Fruit fly (Drosophila melanogaster): ENCODE results near the gene Pgant4.
A peak's percentile ranks its signal among the peaks of the same experiment; 100 is the strongest.

Pgant4 gene

DNA sequence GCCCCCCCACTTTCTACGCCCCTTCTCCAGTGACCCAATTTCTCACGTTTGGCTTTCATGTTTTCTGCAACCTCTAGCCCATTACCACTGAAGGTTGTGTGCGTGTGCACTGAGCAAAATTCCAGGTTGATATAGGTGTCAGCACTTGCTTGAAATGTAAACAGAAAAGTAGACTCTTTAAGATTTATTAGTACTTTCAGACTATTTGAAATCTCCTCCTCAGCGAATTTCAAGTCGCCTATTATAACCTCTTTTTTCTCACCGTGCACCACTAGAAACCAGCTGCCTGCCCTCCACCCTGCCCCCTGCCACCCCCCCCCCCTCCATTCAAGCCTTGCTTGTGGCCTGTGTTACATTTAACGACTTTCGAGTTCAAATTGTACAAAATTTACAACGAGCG is 37.3 kb upstream of the Pgant4 start (continued):
- no peak for TF ChIP-seq tll (GFP tag; optimal IDR thresholded peaks at IDR 0.05)
- no peak for TF ChIP-seq Dll (GFP tag; IDR thresholded peaks at IDR 0.05; ENCODE audit: partially characterized antibody)
- TF ChIP-seq CG9932 (GFP tag; IDR thresholded peaks at IDR 0.05) = no peak
- no peak for TF ChIP-seq cg (GFP tag; optimal IDR thresholded peaks at IDR 0.05)
- TF ChIP-seq ham (GFP tag; IDR thresholded peaks at IDR 0.05) = no peak
- TF ChIP-seq pfk (GFP tag; optimal IDR thresholded peaks at IDR 0.05) = no peak
- peak; percentile 17 for TF ChIP-seq CG8388 (GFP tag; optimal IDR thresholded peaks at IDR 0.05)
- no peak for TF ChIP-seq B-H1 (GFP tag; IDR thresholded peaks at IDR 0.05)
- peak in 1 of 2 experiments; percentile 65 for TF ChIP-seq bsh (GFP tag; optimal IDR thresholded peaks at IDR 0.05)
- TF ChIP-seq dati (GFP tag; IDR thresholded peaks at IDR 0.05) = no peak
- no peak for TF ChIP-seq z (GFP tag; IDR thresholded peaks at IDR 0.05)
- TF ChIP-seq dmrt11E (tag; optimal IDR thresholded peaks at IDR 0.05) = peak; percentile 60
- no peak for TF ChIP-seq D19B (GFP tag; optimal IDR thresholded peaks at IDR 0.05)
- TF ChIP-seq seq (GFP tag; IDR thresholded peaks at IDR 0.05) = no peak
- peak; percentile 58 for TF ChIP-seq CG4424 (GFP tag; optimal IDR thresholded peaks at IDR 0.05)
- no peak for TF ChIP-seq repo (GFP tag; optimal IDR thresholded peaks at IDR 0.05)
- TF ChIP-seq CG43689 (GFP tag; IDR thresholded peaks at IDR 0.05) = no peak
- TF ChIP-seq CG16815 (GFP tag; optimal IDR thresholded peaks at IDR 0.05) = peak; percentile 22
- no peak for TF ChIP-seq wek (GFP tag; optimal IDR thresholded peaks at IDR 0.05)
- no peak for TF ChIP-seq crp (GFP tag; optimal IDR thresholded peaks at IDR 0.05)
- TF ChIP-seq Dad (GFP tag; optimal IDR thresholded peaks at IDR 0.05) = no peak
- no peak for TF ChIP-seq Six4 (GFP tag; optimal IDR thresholded peaks at IDR 0.05)
- TF ChIP-seq dmrt99B (tag; optimal IDR thresholded peaks at IDR 0.05) = peak; percentile 69
- TF ChIP-seq CG3995 (GFP tag; optimal IDR thresholded peaks at IDR 0.05) = no peak
- TF ChIP-seq CG9727 (GFP tag; optimal IDR thresholded peaks at IDR 0.05) = peak; percentile 32
- TF ChIP-seq gro (GFP tag; optimal IDR thresholded peaks at IDR 0.05) = no peak
- TF ChIP-seq mam (GFP tag; optimal IDR thresholded peaks at IDR 0.05) = no peak
- TF ChIP-seq Sox102F (GFP tag; optimal IDR thresholded peaks at IDR 0.05) = peak; percentile 60
- no peak for TF ChIP-seq slou (GFP tag; optimal IDR thresholded peaks at IDR 0.05)
- TF ChIP-seq eyg (GFP tag; optimal IDR thresholded peaks at IDR 0.05) = no peak
- no peak for TF ChIP-seq fd102C (GFP tag; optimal IDR thresholded peaks at IDR 0.05)
- TF ChIP-seq ewg (GFP tag; optimal IDR thresholded peaks at IDR 0.05) = peak; percentile 47
- TF ChIP-seq CG12391 (tag; optimal IDR thresholded peaks at IDR 0.05) = no peak
- TF ChIP-seq Jarid2 (GFP tag; optimal IDR thresholded peaks at IDR 0.05) = peak; percentile 3
- peak; percentile 64 for TF ChIP-seq row (GFP tag; IDR thresholded peaks at IDR 0.05)
- TF ChIP-seq CG11723 (GFP tag; optimal IDR thresholded peaks at IDR 0.05) = no peak
- no peak for TF ChIP-seq CG4328 (GFP tag; optimal IDR thresholded peaks at IDR 0.05)
- TF ChIP-seq CG1832 (GFP tag; optimal IDR thresholded peaks at IDR 0.05) = no peak
- no peak for TF ChIP-seq CG13624 (GFP tag; optimal IDR thresholded peaks at IDR 0.05)
- TF ChIP-seq fu2 (GFP tag; optimal IDR thresholded peaks at IDR 0.05) = no peak
- TF ChIP-seq al (GFP tag; IDR thresholded peaks at IDR 0.05) = no peak
- no peak for TF ChIP-seq Mes4 (GFP tag; optimal IDR thresholded peaks at IDR 0.05)
- TF ChIP-seq tup (GFP tag; optimal IDR thresholded peaks at IDR 0.05) = no peak
- TF ChIP-seq CG10543 (GFP tag; optimal IDR thresholded peaks at IDR 0.05) = no peak
- no peak for TF ChIP-seq CTCF (GFP tag; optimal IDR thresholded peaks at IDR 0.05)
- TF ChIP-seq BtbVII (GFP tag; optimal IDR thresholded peaks at IDR 0.05) = no peak
- 0 out of 2 replicates have a peak, but pooled peaks have one; percentile 24 for TF ChIP-seq CG31224 (GFP tag; IDR thresholded peaks at IDR 0.05)
- TF ChIP-seq NC2α (GFP tag; optimal IDR thresholded peaks at IDR 0.05) = no peak
- peak; percentile 52 for TF ChIP-seq Blimp-1 (GFP tag; optimal IDR thresholded peaks at IDR 0.05)
- TF ChIP-seq klu (GFP tag; IDR thresholded peaks at IDR 0.05) = no peak
- TF ChIP-seq CG10654 (GFP tag; optimal IDR thresholded peaks at IDR 0.05) = peak; percentile 27
- peak; percentile 66 for TF ChIP-seq lmd (GFP tag; IDR thresholded peaks at IDR 0.05)
